Fruit fly (Drosophila melanogaster) whole organism, adult: ENCODE measurements around the gene Psn.

Source experiments
- CG33017 ChIP-seq: fragments of 200-800 bp; sonication (Bioruptor generic); optimal IDR thresholded peaks from 2 replicates; lab custom pipeline; 2018; ENCODE audit warnings: missing biosample characterization, mild to moderate bottlenecking, missing genetic modification characterization, moderate library complexity
- CG5204 ChIP-seq: fragments of 200-800 bp; sonication (Bioruptor generic); optimal IDR thresholded peaks from 2 replicates; lab custom pipeline; 2016; ENCODE audit warnings: missing biosample characterization, missing genetic modification characterization
- Mnt ChIP-seq: fragments of 200-800 bp; sonication (Bioruptor generic); optimal IDR thresholded peaks from 2 replicates; lab custom pipeline; 2016; ENCODE audit warnings: missing biosample characterization, mild to moderate bottlenecking, missing genetic modification characterization
- bab1 ChIP-seq: fragments of 200-800 bp; sonication (Bioruptor generic); optimal IDR thresholded peaks from 3 replicates; lab custom pipeline; 2019; ENCODE audit warnings: missing biosample characterization, mild to moderate bottlenecking, missing genetic modification characterization, moderate library complexity
- cic ChIP-seq: fragments of 200-800 bp; sonication (Bioruptor generic); optimal IDR thresholded peaks from 2 replicates; lab custom pipeline; 2017; ENCODE audit warnings: missing biosample characterization, mild to moderate bottlenecking, missing genetic modification characterization, moderate library complexity
- tj ChIP-seq: fragments of 200-800 bp; sonication (Bioruptor generic); optimal IDR thresholded peaks from 3 replicates; lab custom pipeline; 2017; ENCODE audit warnings: missing biosample characterization, mild to moderate bottlenecking, missing genetic modification characterization, moderate library complexity

dm6 chr3L:20440902-20441429, 8.7 kb downstream of the Psn start:
- TF ChIP-seq CG5204 (GFP tag; lab: Kevin White, UChicago), result no peak
- TF ChIP-seq Mnt, result no peak
- no peak for TF ChIP-seq tj (GFP tag; lab: Kevin White, UChicago)
- no peak for TF ChIP-seq cic (GFP tag; lab: Kevin White, UChicago)
- no peak for TF ChIP-seq bab1 (GFP tag; lab: Kevin White, UChicago)
- TF ChIP-seq CG33017 (tag; lab: Kevin White, UChicago), result no peak
